Worm (Caenorhabditis elegans) whole organism, midembryonic: ENCODE data around the gene exc-7.

ENCODE experiments used
- T22C8.4 ChIP-seq: fragments of 200-800 bp; sonication (Bioruptor generic); IDR thresholded peaks from 2 replicates; pipeline ENCODE4 v1.3.6; 2022; ENCODE audit warnings: missing genetic modification characterization, missing compliant biosample characterization
- cog-1 ChIP-seq: sonication (generic microtip); optimal IDR thresholded peaks from 2 replicates; lab custom pipeline; 2016; ENCODE audit warnings: missing genetic modification characterization, missing compliant biosample characterization
- flt-1 ChIP-seq: fragments of 200-800 bp; sonication (Bioruptor generic); IDR thresholded peaks from 2 replicates; pipeline ENCODE4 v1.3.6; 2022; ENCODE audit warnings: missing genetic modification characterization, missing compliant biosample characterization
- klf-2 ChIP-seq: fragments of 200-800 bp; sonication (Bioruptor generic); conservative IDR thresholded peaks from 2 replicates; pipeline ENCODE4 v1.3.6; 2022; ENCODE audit warnings: missing genetic modification reagents, missing genetic modification characterization, missing compliant biosample characterization
- med-1 ChIP-seq: sonication (generic microtip); optimal IDR thresholded peaks from 2 replicates; lab custom pipeline; 2017; ENCODE audit warnings: missing genetic modification characterization, mild to moderate bottlenecking, missing compliant biosample characterization, antibody characterized with exemption, missing genetic modification reagents; ENCODE audit not compliant: insufficient read depth
- ref-1 ChIP-seq: fragments of 200-800 bp; sonication (Bioruptor generic); conservative IDR thresholded peaks from 2 replicates; pipeline ENCODE4 v1.3.6; 2022; ENCODE audit warnings: missing genetic modification reagents, missing genetic modification characterization, missing compliant biosample characterization
- tab-1 ChIP-seq: fragments of 200-800 bp; sonication (Bioruptor generic); IDR thresholded peaks from 2 replicates; pipeline ENCODE4 v1.3.6; 2022; ENCODE audit warnings: missing genetic modification characterization, missing compliant biosample characterization
- ztf-23 ChIP-seq: fragments of 200-800 bp; sonication (Bioruptor generic); IDR thresholded peaks from 2 replicates; pipeline ENCODE4 v1.3.6; 2022; ENCODE audit warnings: missing genetic modification reagents, missing genetic modification characterization, missing compliant biosample characterization
- ztf-29 ChIP-seq: fragments of 200-800 bp; sonication (Bioruptor generic); IDR thresholded peaks from 2 replicates; pipeline ENCODE4 v1.3.6; 2022; ENCODE audit warnings: missing genetic modification reagents, missing genetic modification characterization, missing compliant biosample characterization

Gene exc-7

ce11 chrII:9575670-9576069 lies at the start of gene exc-7:
Gene exc-7 (plus strand): TSS chrII:9575970.
- no peak for TF ChIP-seq T22C8.4 (GFP tag; lab: Robert Waterston, UW)
- TF ChIP-seq tab-1 = no peak
- TF ChIP-seq ref-1 (GFP tag; lab: Robert Waterston, UW) = no peak
- no peak for TF ChIP-seq klf-2
- TF ChIP-seq cog-1 (tag; lab: Kevin White, UChicago) = no peak
- TF ChIP-seq ztf-29 (GFP tag; lab: Robert Waterston, UW) = no peak
- no peak for TF ChIP-seq flt-1 (GFP tag; lab: Robert Waterston, UW)

- TF ChIP-seq ref-1 (GFP tag; lab: Robert Waterston, UW) = no peak
- no peak for TF ChIP-seq klf-2
- TF ChIP-seq tab-1 = no peak
- no peak for TF ChIP-seq ztf-23 (GFP tag; lab: Robert Waterston, UW)
- TF ChIP-seq ztf-29 (GFP tag; lab: Robert Waterston, UW) = no peak
- TF ChIP-seq flt-1 (GFP tag; lab: Robert Waterston, UW) = no peak
- no peak for TF ChIP-seq T22C8.4 (GFP tag; lab: Robert Waterston, UW)
- no peak for TF ChIP-seq med-1
- no peak for TF ChIP-seq cog-1 (tag; lab: Kevin White, UChicago)
Observed at ce11 chrII:9528480-9528879, 47.3 kb upstream of the exc-7 start, which contains the start of gene sra-2. Gene sra-2 (plus strand): TSS chrII:9528780.

ce11 chrII:9532011-9532410 lies 43.8 kb upstream of the exc-7 start, which contains the start of gene sra-9:
Gene sra-9 (plus strand): TSS chrII:9532311.
- no peak for TF ChIP-seq ref-1 (GFP tag; lab: Robert Waterston, UW)
- no peak for TF ChIP-seq cog-1 (tag; lab: Kevin White, UChicago)
- TF ChIP-seq med-1 = no peak
- TF ChIP-seq ztf-29 (GFP tag; lab: Robert Waterston, UW) = no peak
- no peak for TF ChIP-seq T22C8.4 (GFP tag; lab: Robert Waterston, UW)
- TF ChIP-seq tab-1 = no peak
- TF ChIP-seq klf-2 = no peak
- TF ChIP-seq flt-1 (GFP tag; lab: Robert Waterston, UW) = no peak
- TF ChIP-seq ztf-23 (GFP tag; lab: Robert Waterston, UW) = no peak

ce11 chrII:9537429-9537828 lies 38.3 kb upstream of the exc-7 start, which contains the start of gene sra-8:
Gene sra-8 (plus strand): TSS chrII:9537729.
- TF ChIP-seq ref-1 (GFP tag; lab: Robert Waterston, UW) (no peak), tab-1 (no peak), cog-1 (tag; lab: Kevin White, UChicago) (no peak), ztf-23 (GFP tag; lab: Robert Waterston, UW) (no peak), ztf-29 (GFP tag; lab: Robert Waterston, UW) (no peak), med-1 (no peak), klf-2 (no peak), T22C8.4 (GFP tag; lab: Robert Waterston, UW) (no peak), flt-1 (GFP tag; lab: Robert Waterston, UW) (no peak)

ce11 chrII:9540723-9541122 lies 35.0 kb upstream of the exc-7 start, which contains the start of gene sra-3:
Gene sra-3 (minus strand): TSS chrII:9540823.
- no peak for TF ChIP-seq cog-1 (tag; lab: Kevin White, UChicago)
- no peak for TF ChIP-seq klf-2
- TF ChIP-seq ztf-29 (GFP tag; lab: Robert Waterston, UW) = no peak
- no peak for TF ChIP-seq ref-1 (GFP tag; lab: Robert Waterston, UW)
- no peak for TF ChIP-seq flt-1 (GFP tag; lab: Robert Waterston, UW)
- TF ChIP-seq med-1 = no peak
- no peak for TF ChIP-seq T22C8.4 (GFP tag; lab: Robert Waterston, UW)
- TF ChIP-seq ztf-23 (GFP tag; lab: Robert Waterston, UW) = no peak
- TF ChIP-seq tab-1 = no peak

- no peak for TF ChIP-seq ztf-29 (GFP tag; lab: Robert Waterston, UW)
- TF ChIP-seq flt-1 (GFP tag; lab: Robert Waterston, UW) = no peak
- no peak for TF ChIP-seq T22C8.4 (GFP tag; lab: Robert Waterston, UW)
- no peak for TF ChIP-seq med-1
- TF ChIP-seq tab-1 = no peak
- TF ChIP-seq ztf-23 (GFP tag; lab: Robert Waterston, UW) = no peak
- TF ChIP-seq klf-2 = no peak
- no peak for TF ChIP-seq ref-1 (GFP tag; lab: Robert Waterston, UW)
- TF ChIP-seq cog-1 (tag; lab: Kevin White, UChicago) = no peak
Observed at ce11 chrII:9542785-9543184, 33.0 kb upstream of the exc-7 start, which contains the start of gene sra-4. Gene sra-4 (minus strand): TSS chrII:9542885.

DNA sequence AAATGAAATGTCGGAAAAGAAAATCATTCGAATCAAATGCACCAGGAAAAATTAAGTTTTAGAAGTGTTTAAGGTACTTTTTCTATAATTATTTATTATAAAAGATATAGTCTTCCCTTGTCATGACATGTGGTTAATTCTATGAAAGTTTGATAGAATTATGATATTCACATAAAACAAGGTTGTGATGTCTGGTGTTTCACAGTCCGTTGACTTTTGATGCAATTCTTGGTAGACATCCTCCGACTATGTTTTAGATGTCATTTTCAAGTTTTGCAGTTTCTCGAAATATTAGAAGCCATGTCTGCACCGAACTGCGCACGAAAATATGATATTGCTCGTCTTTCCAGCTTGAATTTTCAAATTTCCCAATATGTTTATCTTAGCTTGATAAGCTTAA lies 31.4 kb upstream of the exc-7 start, which contains the start of gene sra-7:
TSS of gene sra-7 (plus strand) at position 301 of the 400 bp plus-strand sequence.
- no peak for TF ChIP-seq ztf-23 (GFP tag; lab: Robert Waterston, UW)
- no peak for TF ChIP-seq T22C8.4 (GFP tag; lab: Robert Waterston, UW)
- no peak for TF ChIP-seq cog-1 (tag; lab: Kevin White, UChicago)
- TF ChIP-seq ref-1 (GFP tag; lab: Robert Waterston, UW) = no peak
- no peak for TF ChIP-seq med-1
- TF ChIP-seq tab-1 = no peak

- TF ChIP-seq med-1 (no peak), ztf-23 (GFP tag; lab: Robert Waterston, UW) (no peak), ztf-29 (GFP tag; lab: Robert Waterston, UW) (no peak), cog-1 (tag; lab: Kevin White, UChicago) (no peak), tab-1 (no peak), T22C8.4 (GFP tag; lab: Robert Waterston, UW) (no peak), ref-1 (GFP tag; lab: Robert Waterston, UW) (no peak), flt-1 (GFP tag; lab: Robert Waterston, UW) (no peak), klf-2 (no peak)
Observed at ce11 chrII:9550718-9551117, 25.1 kb upstream of the exc-7 start, which contains the start of gene sra-6. Gene sra-6 (minus strand): TSS chrII:9550818.

ce11 chrII:9551536-9551935 lies 24.2 kb upstream of the exc-7 start, which contains the start of gene F35H8.12:
Gene F35H8.12 (plus strand): TSS chrII:9551836.
- no peak for TF ChIP-seq ztf-29 (GFP tag; lab: Robert Waterston, UW)
- no peak for TF ChIP-seq cog-1 (tag; lab: Kevin White, UChicago)
- no peak for TF ChIP-seq flt-1 (GFP tag; lab: Robert Waterston, UW)
- no peak for TF ChIP-seq ztf-23 (GFP tag; lab: Robert Waterston, UW)
- TF ChIP-seq klf-2 = no peak
- TF ChIP-seq tab-1 = no peak
- TF ChIP-seq T22C8.4 (GFP tag; lab: Robert Waterston, UW) = no peak
- no peak for TF ChIP-seq med-1
- TF ChIP-seq ref-1 (GFP tag; lab: Robert Waterston, UW) = no peak
